Fruit fly (Drosophila melanogaster): ENCODE results near the gene CG10479.

Gene CG10479

DNA sequence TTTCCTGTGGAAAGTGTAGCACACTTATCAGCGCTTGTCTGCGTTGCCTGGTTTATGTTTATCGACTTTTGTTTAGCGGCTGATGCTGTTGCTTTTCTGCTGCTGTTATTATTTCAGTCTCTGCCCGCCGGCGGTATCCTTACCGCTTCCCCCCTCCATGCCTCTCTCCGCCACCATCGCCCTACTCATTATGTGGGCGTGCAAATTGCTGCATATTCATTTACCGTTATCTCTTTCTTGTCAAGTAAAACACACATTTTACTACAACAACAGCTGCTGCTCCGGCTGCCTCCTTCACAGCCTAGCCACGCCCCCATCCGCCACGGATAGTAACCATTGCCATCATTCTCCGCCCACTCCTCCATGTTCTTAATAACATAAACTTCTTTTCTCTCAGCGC is 24.1 kb upstream of the CG10479 start:
- no peak for TF ChIP-seq CG8319 (GFP tag; optimal IDR thresholded peaks at IDR 0.05)
- TF ChIP-seq CG31627 (GFP tag; optimal IDR thresholded peaks at IDR 0.05) = no peak
- no peak for TF ChIP-seq Sox15 (GFP tag; optimal IDR thresholded peaks at IDR 0.05)
- no peak for TF ChIP-seq CG11762 (GFP tag; optimal IDR thresholded peaks at IDR 0.05; ENCODE audit: insufficient read depth)
- TF ChIP-seq Sox14 (GFP tag; optimal IDR thresholded peaks at IDR 0.05) = no peak
- no peak for TF ChIP-seq Eip78C (GFP tag)
- no peak for TF ChIP-seq pdm3 (GFP tag; optimal IDR thresholded peaks at IDR 0.05)
- TF ChIP-seq salr (GFP tag; optimal IDR thresholded peaks at IDR 0.05) = no peak
- no peak for TF ChIP-seq vri (GFP tag; optimal IDR thresholded peaks at IDR 0.05)
- no peak for TF ChIP-seq CG6163 (GFP tag; IDR thresholded peaks at IDR 0.05)
- no peak for TF ChIP-seq ss (GFP tag; optimal IDR thresholded peaks at IDR 0.05)
- TF ChIP-seq dsx (GFP tag; optimal IDR thresholded peaks at IDR 0.05; ENCODE audit: poor library complexity, severe bottlenecking) = no peak
- no peak for TF ChIP-seq CG3919 (GFP tag; optimal IDR thresholded peaks at IDR 0.05)
- TF ChIP-seq OdsH (GFP tag; optimal IDR thresholded peaks at IDR 0.05) = no peak
- no peak for TF ChIP-seq Eip93F (GFP tag; optimal IDR thresholded peaks at IDR 0.05)

DNA sequence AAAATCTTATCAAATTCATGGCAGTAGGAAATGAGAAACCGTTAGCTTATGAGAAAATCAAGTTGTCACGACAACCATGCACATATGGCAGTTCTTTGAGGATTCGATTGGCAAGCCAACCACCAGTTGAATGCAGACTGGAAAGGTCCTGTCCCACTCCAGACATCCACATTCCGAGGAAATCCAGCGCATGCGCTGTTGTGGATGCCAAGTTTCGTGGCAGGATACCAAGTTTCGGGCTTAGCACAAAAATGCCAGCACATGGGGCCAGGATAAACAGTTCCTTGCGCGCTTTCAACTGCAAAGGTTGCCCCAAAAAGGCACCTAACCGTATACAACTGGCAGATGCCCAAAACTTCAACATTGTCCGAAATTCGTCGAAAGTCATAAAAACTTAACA is 21.1 kb upstream of the CG10479 start, which contains the start of gene PVRAP:
Gene PVRAP (plus strand): TSS at position 273 of the 400 bp plus-strand sequence.
- TF ChIP-seq svp (GFP tag) = no peak
- no peak for TF ChIP-seq CG9139 (GFP tag; optimal IDR thresholded peaks at IDR 0.05)
- no peak for TF ChIP-seq Lpt (GFP tag; optimal IDR thresholded peaks at IDR 0.05)
- no peak for TF ChIP-seq Sox15 (GFP tag; optimal IDR thresholded peaks at IDR 0.05)

DNA sequence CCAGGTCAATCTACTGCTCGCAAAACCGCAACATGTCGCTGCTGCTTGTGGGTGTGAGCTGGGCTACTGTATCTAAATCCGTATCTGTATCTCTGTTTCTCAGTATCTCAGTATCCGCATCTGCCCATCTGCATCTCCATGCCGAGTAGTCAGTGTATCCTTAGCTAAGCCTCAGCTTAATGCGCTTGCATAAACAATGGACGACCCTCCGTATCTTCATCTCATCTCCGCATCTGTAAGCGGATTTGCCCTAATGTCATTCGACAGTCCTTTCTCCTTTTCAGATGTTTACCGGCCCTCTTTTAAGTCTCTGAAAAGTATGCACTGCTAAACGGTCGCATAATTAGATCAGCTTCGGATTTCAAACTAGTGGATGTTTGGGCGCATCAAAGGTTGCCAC is 20.7 kb upstream of the CG10479 start:
- TF ChIP-seq pdm3 (GFP tag; optimal IDR thresholded peaks at IDR 0.05) (no peak), CG8119 (GFP tag; IDR thresholded peaks at IDR 0.05) (no peak), Sox15 (GFP tag; optimal IDR thresholded peaks at IDR 0.05) (no peak), net (GFP tag; optimal IDR thresholded peaks at IDR 0.05) (no peak), Ets21C (GFP tag; optimal IDR thresholded peaks at IDR 0.05) (no peak), Met (GFP tag; optimal IDR thresholded peaks at IDR 0.05) (no peak), CG8319 (GFP tag; optimal IDR thresholded peaks at IDR 0.05) (no peak), cyc (GFP tag; optimal IDR thresholded peaks at IDR 0.05) (no peak), Lpt (GFP tag; optimal IDR thresholded peaks at IDR 0.05) (no peak), Smox (GFP tag; optimal IDR thresholded peaks at IDR 0.05) (no peak), dsx (GFP tag; optimal IDR thresholded peaks at IDR 0.05; ENCODE audit: poor library complexity, severe bottlenecking) (no peak), CG6276 (GFP tag; optimal IDR thresholded peaks at IDR 0.05) (no peak), OdsH (GFP tag; optimal IDR thresholded peaks at IDR 0.05) (no peak), CG11902 (GFP tag; optimal IDR thresholded peaks at IDR 0.05) (no peak), acj6 (GFP tag; optimal IDR thresholded peaks at IDR 0.05) (no peak), Eip78C (GFP tag) (no peak)

DNA sequence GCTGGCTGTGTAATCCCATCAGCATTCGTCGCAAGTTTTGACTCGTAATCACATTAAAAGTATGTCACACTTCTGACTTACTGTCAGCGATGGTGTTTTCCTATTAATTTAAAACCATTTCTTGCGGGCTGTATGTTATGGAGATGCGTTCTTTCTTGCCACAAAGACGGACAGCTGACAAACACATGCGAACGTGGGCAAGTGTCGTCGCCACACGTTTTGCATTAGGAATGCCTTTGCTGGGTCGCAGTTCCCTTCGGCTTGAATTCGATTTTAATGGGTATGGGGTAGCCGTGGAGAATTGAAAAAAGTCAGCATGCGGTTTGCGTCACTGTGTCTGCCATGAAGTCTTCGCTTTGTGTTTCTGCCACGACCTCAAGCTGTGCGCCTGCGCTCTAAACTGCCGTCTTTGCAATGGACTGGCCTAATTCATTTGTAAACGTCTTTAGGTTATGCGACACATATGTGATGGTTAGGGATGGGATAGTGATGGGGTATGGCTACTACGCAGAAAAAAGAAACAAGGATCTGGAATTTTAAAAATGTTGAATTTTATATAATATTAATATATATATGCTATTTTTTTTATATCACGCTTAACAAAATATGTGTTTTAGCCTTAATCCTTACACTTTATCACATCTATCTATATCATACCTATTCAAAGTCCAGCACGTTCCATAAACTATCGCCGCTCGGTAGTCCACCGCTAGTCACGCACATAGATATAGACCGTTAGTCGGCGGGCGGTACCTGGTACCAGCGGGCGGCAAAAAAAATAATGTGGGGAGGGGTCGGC is 18.1 kb upstream of the CG10479 start:
- no peak for TF ChIP-seq Blimp-1 (GFP tag; optimal IDR thresholded peaks at IDR 0.05)
- no peak for TF ChIP-seq CG6792 (GFP tag; optimal IDR thresholded peaks at IDR 0.05)
- no peak for TF ChIP-seq CG6854 (GFP tag; optimal IDR thresholded peaks at IDR 0.05)
- no peak for TF ChIP-seq Hr4 (GFP tag; optimal IDR thresholded peaks at IDR 0.05)
- no peak for TF ChIP-seq fkh (GFP tag; optimal IDR thresholded peaks at IDR 0.05)
- no peak for TF ChIP-seq Hr39 (GFP tag; optimal IDR thresholded peaks at IDR 0.05)
- no peak for TF ChIP-seq lz (GFP tag; optimal IDR thresholded peaks at IDR 0.05)
- no peak for TF ChIP-seq CG15336 (GFP tag; IDR thresholded peaks at IDR 0.05)
- TF ChIP-seq Sox14 (GFP tag; optimal IDR thresholded peaks at IDR 0.05) = no peak
- no peak for TF ChIP-seq CG31627 (GFP tag; optimal IDR thresholded peaks at IDR 0.05)
- no peak for TF ChIP-seq vri (GFP tag; optimal IDR thresholded peaks at IDR 0.05)
- TF ChIP-seq CG3032 (tag; optimal IDR thresholded peaks at IDR 0.05) = no peak
